Fruit fly (Drosophila melanogaster): ENCODE data around the gene CG31816.

Gene CG31816

dm6 chr2L:16500469-16500868 is 41.9 kb upstream of the CG31816 start:
- TF ChIP-seq CG33017 (tag; optimal IDR thresholded peaks at IDR 0.05) (peak; percentile 75), pad (GFP tag; optimal IDR thresholded peaks at IDR 0.05) (no peak), CG12768 (GFP tag; optimal IDR thresholded peaks at IDR 0.05) (peak; percentile 25), cic (GFP tag; optimal IDR thresholded peaks at IDR 0.05) (no peak), Hr96 (GFP tag; optimal IDR thresholded peaks at IDR 0.05) (peak; percentile 17), Mnt (GFP tag; optimal IDR thresholded peaks at IDR 0.05) (no peak), CG7101 (tag; optimal IDR thresholded peaks at IDR 0.05) (peak; percentile 69), CG7045 (GFP tag; optimal IDR thresholded peaks at IDR 0.05) (peak; percentile 44), Crg-1 (GFP tag; optimal IDR thresholded peaks at IDR 0.05) (no peak), bab1 (GFP tag; optimal IDR thresholded peaks at IDR 0.05) (peak; percentile 37), cnc (optimal IDR thresholded peaks at IDR 0.05) (no peak), CG11617 (GFP tag; optimal IDR thresholded peaks at IDR 0.05) (no peak), Clk (GFP tag; optimal IDR thresholded peaks at IDR 0.05) (no peak), ovo (GFP tag; optimal IDR thresholded peaks at IDR 0.05) (no peak), CG5204 (GFP tag; optimal IDR thresholded peaks at IDR 0.05) (peak; percentile 54), CG14711 (tag; optimal IDR thresholded peaks at IDR 0.05) (peak; percentile 35), kay (GFP tag; ENCODE audit: borderline replicate concordance) (peak; percentile 54), tj (GFP tag; optimal IDR thresholded peaks at IDR 0.05) (peak; percentile 22), toe (GFP tag; optimal IDR thresholded peaks at IDR 0.05) (peak; percentile 40), CG1620 (GFP tag; optimal IDR thresholded peaks at IDR 0.05) (peak; percentile 16)

- TF ChIP-seq bab1 (GFP tag; optimal IDR thresholded peaks at IDR 0.05) (no peak), Mnt (GFP tag; optimal IDR thresholded peaks at IDR 0.05) (no peak), CG33017 (tag; optimal IDR thresholded peaks at IDR 0.05) (no peak), cnc (optimal IDR thresholded peaks at IDR 0.05) (no peak), CG14711 (tag; optimal IDR thresholded peaks at IDR 0.05) (no peak), tj (GFP tag; optimal IDR thresholded peaks at IDR 0.05) (no peak), pad (GFP tag; optimal IDR thresholded peaks at IDR 0.05) (no peak), CG12768 (GFP tag; optimal IDR thresholded peaks at IDR 0.05) (no peak)
Measured at dm6 chr2L:16501366-16501765, 41.0 kb upstream of the CG31816 start.

DNA sequence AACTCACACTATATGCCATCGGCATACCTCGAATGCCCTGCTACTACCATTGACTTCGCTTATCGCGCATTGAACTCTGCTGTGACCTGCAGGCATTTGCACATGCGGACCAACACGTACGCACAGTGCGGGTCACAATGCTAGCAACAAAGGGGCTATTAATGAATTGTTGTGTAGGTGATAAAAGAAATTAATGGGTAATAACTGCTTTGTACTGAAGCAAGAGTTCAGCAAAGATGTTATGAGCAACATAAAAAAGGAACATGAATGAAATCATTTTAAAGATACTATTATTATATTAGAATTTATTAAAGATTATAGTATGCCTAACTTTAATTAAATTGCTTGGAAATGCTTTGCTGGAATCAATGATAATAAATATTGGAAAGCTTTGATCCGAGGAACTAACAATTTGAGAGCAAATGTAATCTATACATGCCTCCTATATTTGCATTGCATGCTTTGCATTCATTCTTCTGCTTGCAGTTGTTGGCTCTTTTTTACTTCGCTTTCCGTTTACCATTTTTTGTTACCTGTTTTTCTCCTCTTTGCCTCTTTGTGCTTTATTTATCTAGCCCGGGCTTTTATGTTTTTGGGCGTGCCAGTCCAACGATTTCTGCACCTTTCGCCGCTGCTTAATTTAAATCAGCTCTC is 39.3 kb upstream of the CG31816 start:
- no peak for TF ChIP-seq Crg-1 (GFP tag; optimal IDR thresholded peaks at IDR 0.05)
- TF ChIP-seq CG14711 (tag; optimal IDR thresholded peaks at IDR 0.05) = no peak
- no peak for TF ChIP-seq CG7101 (tag; optimal IDR thresholded peaks at IDR 0.05)
- TF ChIP-seq Mnt (GFP tag; optimal IDR thresholded peaks at IDR 0.05) = no peak
- TF ChIP-seq ovo (GFP tag; optimal IDR thresholded peaks at IDR 0.05) = no peak

dm6 chr2L:16507197-16507596 is 35.1 kb upstream of the CG31816 start:
- TF ChIP-seq CG7045 (GFP tag; optimal IDR thresholded peaks at IDR 0.05) (no peak), kay (GFP tag; ENCODE audit: borderline replicate concordance) (peak; percentile 89), Crg-1 (GFP tag; optimal IDR thresholded peaks at IDR 0.05) (no peak), CG33017 (tag; optimal IDR thresholded peaks at IDR 0.05) (no peak), Clk (GFP tag; optimal IDR thresholded peaks at IDR 0.05) (no peak), CG1620 (GFP tag; optimal IDR thresholded peaks at IDR 0.05) (no peak), CG7101 (tag; optimal IDR thresholded peaks at IDR 0.05) (no peak)

dm6 chr2L:16507682-16508269 is 34.6 kb upstream of the CG31816 start:
- TF ChIP-seq CG11617 (GFP tag; optimal IDR thresholded peaks at IDR 0.05) = no peak
- no peak for TF ChIP-seq Hr96 (GFP tag; optimal IDR thresholded peaks at IDR 0.05)
- no peak for TF ChIP-seq bab1 (GFP tag; optimal IDR thresholded peaks at IDR 0.05)
- TF ChIP-seq CG33017 (tag; optimal IDR thresholded peaks at IDR 0.05) = no peak
- no peak for TF ChIP-seq Mnt (GFP tag; optimal IDR thresholded peaks at IDR 0.05)
- no peak for TF ChIP-seq CG14711 (tag; optimal IDR thresholded peaks at IDR 0.05)
- TF ChIP-seq CG12768 (GFP tag; optimal IDR thresholded peaks at IDR 0.05) = no peak
- no peak for TF ChIP-seq tj (GFP tag; optimal IDR thresholded peaks at IDR 0.05)
- no peak for TF ChIP-seq CG1620 (GFP tag; optimal IDR thresholded peaks at IDR 0.05)
- TF ChIP-seq ovo (GFP tag; optimal IDR thresholded peaks at IDR 0.05) = no peak
- TF ChIP-seq cic (GFP tag; optimal IDR thresholded peaks at IDR 0.05) = no peak
- no peak for TF ChIP-seq CG7045 (GFP tag; optimal IDR thresholded peaks at IDR 0.05)
- no peak for TF ChIP-seq pad (GFP tag; optimal IDR thresholded peaks at IDR 0.05)
- TF ChIP-seq CG7101 (tag; optimal IDR thresholded peaks at IDR 0.05) = no peak
- no peak for TF ChIP-seq toe (GFP tag; optimal IDR thresholded peaks at IDR 0.05)
- TF ChIP-seq Crg-1 (GFP tag; optimal IDR thresholded peaks at IDR 0.05) = no peak
- TF ChIP-seq CG5204 (GFP tag; optimal IDR thresholded peaks at IDR 0.05) = no peak
- no peak for TF ChIP-seq kay (GFP tag; ENCODE audit: borderline replicate concordance)

DNA sequence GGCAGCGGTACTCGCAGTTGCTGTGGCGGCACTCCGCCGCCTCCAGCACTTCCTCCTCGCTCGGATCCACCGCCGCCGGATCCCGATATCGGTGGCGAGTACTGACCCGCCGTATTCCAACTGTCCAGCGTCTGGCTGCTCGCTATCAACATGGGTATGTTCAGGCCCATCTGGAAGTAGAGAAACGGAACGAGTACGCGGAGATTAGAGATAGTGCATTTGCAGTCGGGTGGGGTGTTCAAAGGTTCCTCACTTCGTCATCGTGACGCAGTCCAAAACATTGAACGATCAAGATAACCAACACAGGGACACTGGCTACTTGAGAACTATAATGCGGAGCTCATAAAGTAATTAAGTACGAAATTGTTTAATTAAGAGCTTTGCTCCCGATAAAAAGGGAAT is 31.1 kb upstream of the CG31816 start:
- TF ChIP-seq cic (GFP tag; optimal IDR thresholded peaks at IDR 0.05) (peak; percentile 69), CG1620 (GFP tag; optimal IDR thresholded peaks at IDR 0.05) (no peak), kay (GFP tag; ENCODE audit: borderline replicate concordance) (peak; percentile 76), CG7045 (GFP tag; optimal IDR thresholded peaks at IDR 0.05) (no peak), pad (GFP tag; optimal IDR thresholded peaks at IDR 0.05) (no peak), toe (GFP tag; optimal IDR thresholded peaks at IDR 0.05) (no peak), CG11617 (GFP tag; optimal IDR thresholded peaks at IDR 0.05) (no peak), CG12768 (GFP tag; optimal IDR thresholded peaks at IDR 0.05) (peak; percentile 63), CG33017 (tag; optimal IDR thresholded peaks at IDR 0.05) (no peak), CG14711 (tag; optimal IDR thresholded peaks at IDR 0.05) (no peak), Mnt (GFP tag; optimal IDR thresholded peaks at IDR 0.05) (no peak), cnc (optimal IDR thresholded peaks at IDR 0.05) (peak in 1 of 2 experiments; percentile 22)
